Worm (Caenorhabditis elegans) whole organism, L3 larva: Measurements from ENCODE around the gene rpap-2.

Source experiments
- R02D3.7 ChIP-seq: fragments of 150-350 bp; optimal IDR thresholded peaks from 2 replicates; lab custom pipeline; 2014; ENCODE audit warnings: missing biosample characterization, missing genetic modification characterization
- ZK546.5 ChIP-seq: sonication (generic microtip); optimal IDR thresholded peaks from 2 replicates; lab custom pipeline; 2017; ENCODE audit warnings: missing biosample characterization, missing genetic modification characterization
- aly-2 ChIP-seq: fragments of 150-350 bp; optimal IDR thresholded peaks from 2 replicates; lab custom pipeline; 2014; ENCODE audit warnings: missing biosample characterization, missing genetic modification characterization
- ama-1 ChIP-seq: fragments of 150-350 bp; optimal IDR thresholded peaks from 2 replicates; lab custom pipeline; 2018
- ceh-16 ChIP-seq: sonication (generic microtip); optimal IDR thresholded peaks from 2 replicates; lab custom pipeline; 2017; ENCODE audit warnings: missing biosample characterization, missing genetic modification characterization
- ceh-28 ChIP-seq: fragments of 150-350 bp; optimal IDR thresholded peaks from 2 replicates; lab custom pipeline; 2014; ENCODE audit warnings: missing biosample characterization, missing genetic modification reagents, missing genetic modification characterization
- ceh-82 ChIP-seq: fragments of 150-350 bp; optimal IDR thresholded peaks from 2 replicates; lab custom pipeline; 2014; ENCODE audit warnings: missing biosample characterization, missing genetic modification characterization
- ceh-9 ChIP-seq: sonication (generic microtip); optimal IDR thresholded peaks from 2 replicates; lab custom pipeline; 2018; ENCODE audit warnings: missing biosample characterization, missing genetic modification characterization
- daf-12 ChIP-seq: fragments of 150-350 bp; optimal IDR thresholded peaks from 2 replicates; lab custom pipeline; 2014; ENCODE audit warnings: missing biosample characterization, missing genetic modification reagents, missing genetic modification characterization
- egl-27 ChIP-seq: sonication (generic microtip); optimal IDR thresholded peaks from 4 replicates; lab custom pipeline; 2017; ENCODE audit warnings: missing biosample characterization, missing genetic modification reagents, missing genetic modification characterization
- egl-5 ChIP-seq: fragments of 150-350 bp; optimal IDR thresholded peaks from 2 replicates; lab custom pipeline; 2017; ENCODE audit warnings: missing biosample characterization, missing genetic modification reagents, missing genetic modification characterization, inconsistent platforms
- elt-1 ChIP-seq: fragments of 150-350 bp; optimal IDR thresholded peaks from 2 replicates; lab custom pipeline; 2014; ENCODE audit warnings: missing biosample characterization, missing genetic modification characterization
- elt-2 ChIP-seq: sonication (generic microtip); optimal IDR thresholded peaks from 2 replicates; lab custom pipeline; 2016; ENCODE audit warnings: missing genetic modification reagents, mild to moderate bottlenecking, missing genetic modification characterization, missing compliant biosample characterization
- elt-3 ChIP-seq, 3 experiments: fragments of 150-350 bp in 1 of 3; sonication (generic microtip) in 2 of 3; optimal IDR thresholded peaks; 2 replicates in 2 of 3; 4 replicates in 1 of 3; lab custom pipeline; 2014 to 2017; ENCODE audit warnings: missing biosample characterization in 3 of 3, missing genetic modification characterization in 3 of 3
- eor-1 ChIP-seq, 2 experiments: fragments of 150-350 bp; optimal IDR thresholded peaks; 2 replicates each; lab custom pipeline; 2014 to 2018; ENCODE audit warnings: missing biosample characterization in 2 of 2, missing genetic modification characterization in 2 of 2
- fkh-10 ChIP-seq: sonication (generic microtip); optimal IDR thresholded peaks from 2 replicates; lab custom pipeline; 2017; ENCODE audit warnings: missing biosample characterization, missing genetic modification reagents, missing genetic modification characterization
- fkh-2 ChIP-seq: fragments of 150-350 bp; optimal IDR thresholded peaks from 2 replicates; lab custom pipeline; 2014; ENCODE audit warnings: missing biosample characterization, missing genetic modification reagents, missing genetic modification characterization
- hmg-11 ChIP-seq: sonication (generic microtip); optimal IDR thresholded peaks from 2 replicates; lab custom pipeline; 2016; ENCODE audit warnings: missing genetic modification characterization, missing compliant biosample characterization
- jun-1 ChIP-seq: fragments of 150-350 bp; optimal IDR thresholded peaks from 2 replicates; lab custom pipeline; 2014; ENCODE audit warnings: missing biosample characterization, missing genetic modification reagents, missing genetic modification characterization
- lin-15B ChIP-seq: fragments of 150-350 bp; optimal IDR thresholded peaks from 2 replicates; lab custom pipeline; 2014; ENCODE audit warnings: missing biosample characterization, missing genetic modification characterization
- lin-39 ChIP-seq: fragments of 150-350 bp; optimal IDR thresholded peaks from 2 replicates; lab custom pipeline; 2018; ENCODE audit warnings: missing biosample characterization, missing genetic modification reagents, missing genetic modification characterization
- lsy-12 ChIP-seq: sonication (generic microtip); optimal IDR thresholded peaks from 2 replicates; lab custom pipeline; 2016; ENCODE audit warnings: mild to moderate bottlenecking, missing genetic modification characterization, missing compliant biosample characterization
- mdl-1 ChIP-seq: fragments of 150-350 bp; optimal IDR thresholded peaks from 2 replicates; lab custom pipeline; 2014; ENCODE audit warnings: missing biosample characterization, missing genetic modification characterization
- mml-1 ChIP-seq: fragments of 150-350 bp; sonication (generic microtip); optimal IDR thresholded peaks from 3 replicates; lab custom pipeline; 2014; ENCODE audit warnings: missing biosample characterization, missing genetic modification characterization
- nfya-1 ChIP-seq: sonication (generic microtip); optimal IDR thresholded peaks from 2 replicates; lab custom pipeline; 2017; ENCODE audit warnings: missing genetic modification characterization, mild to moderate bottlenecking, missing compliant biosample characterization, antibody characterized with exemption, moderate library complexity; ENCODE audit not compliant: insufficient read depth
- nhr-11 ChIP-seq: fragments of 150-350 bp; optimal IDR thresholded peaks from 2 replicates; lab custom pipeline; 2014; ENCODE audit warnings: missing biosample characterization, missing genetic modification characterization
- nhr-12 ChIP-seq: fragments of 150-350 bp; optimal IDR thresholded peaks from 2 replicates; lab custom pipeline; 2014; ENCODE audit warnings: missing biosample characterization, missing genetic modification characterization
- nhr-23 ChIP-seq: fragments of 150-350 bp; optimal IDR thresholded peaks from 2 replicates; lab custom pipeline; 2014; ENCODE audit warnings: missing biosample characterization, missing genetic modification reagents, missing genetic modification characterization
- nhr-237 ChIP-seq: fragments of 150-350 bp; optimal IDR thresholded peaks from 2 replicates; lab custom pipeline; 2014; ENCODE audit warnings: missing biosample characterization, missing genetic modification characterization
- nhr-25 ChIP-seq: sonication (generic microtip); optimal IDR thresholded peaks from 2 replicates; lab custom pipeline; 2017; ENCODE audit warnings: missing biosample characterization, missing genetic modification characterization
- nhr-28 ChIP-seq: fragments of 150-350 bp; optimal IDR thresholded peaks from 2 replicates; lab custom pipeline; 2014; ENCODE audit warnings: missing biosample characterization, missing genetic modification characterization
- nhr-43 ChIP-seq: sonication (generic microtip); optimal IDR thresholded peaks from 2 replicates; lab custom pipeline; 2016; ENCODE audit warnings: mild to moderate bottlenecking, missing genetic modification characterization, missing compliant biosample characterization; ENCODE audit not compliant: poor library complexity, severe bottlenecking
- nhr-67 ChIP-seq: fragments of 150-350 bp; optimal IDR thresholded peaks from 2 replicates; lab custom pipeline; 2014; ENCODE audit warnings: missing biosample characterization, missing genetic modification characterization
- nhr-76 ChIP-seq: fragments of 150-350 bp; sonication (generic microtip); optimal IDR thresholded peaks from 5 replicates; lab custom pipeline; 2014; ENCODE audit warnings: missing biosample characterization, missing genetic modification characterization
- nhr-77 ChIP-seq: fragments of 150-350 bp; optimal IDR thresholded peaks from 2 replicates; lab custom pipeline; 2014; ENCODE audit warnings: missing biosample characterization, missing genetic modification characterization
- pha-4 ChIP-seq: fragments of 150-350 bp; optimal IDR thresholded peaks from 2 replicates; lab custom pipeline; 2014; ENCODE audit warnings: missing biosample characterization, missing genetic modification reagents, missing genetic modification characterization
- sea-2 ChIP-seq: fragments of 150-350 bp; sonication (generic microtip); optimal IDR thresholded peaks from 4 replicates; lab custom pipeline; 2014; ENCODE audit warnings: missing biosample characterization, missing genetic modification reagents, missing genetic modification characterization
- skn-1 ChIP-seq: fragments of 150-350 bp; optimal IDR thresholded peaks from 2 replicates; lab custom pipeline; 2014; ENCODE audit warnings: missing biosample characterization, missing genetic modification characterization
- snpc-4 ChIP-seq: fragments of 150-350 bp; optimal IDR thresholded peaks from 2 replicates; lab custom pipeline; 2014; ENCODE audit warnings: missing biosample characterization, missing genetic modification characterization
- tbx-2 ChIP-seq: sonication (generic microtip); optimal IDR thresholded peaks from 2 replicates; lab custom pipeline; 2016; ENCODE audit warnings: mild to moderate bottlenecking, missing genetic modification characterization, missing compliant biosample characterization
- unc-39 ChIP-seq: sonication (generic microtip); optimal IDR thresholded peaks from 4 replicates; lab custom pipeline; 2017; ENCODE audit warnings: missing biosample characterization, missing genetic modification characterization
- zag-1 ChIP-seq: fragments of 150-350 bp; optimal IDR thresholded peaks from 2 replicates; lab custom pipeline; 2014; ENCODE audit warnings: missing biosample characterization, missing genetic modification characterization
- ztf-11 ChIP-seq: fragments of 150-350 bp; optimal IDR thresholded peaks from 2 replicates; lab custom pipeline; 2014; ENCODE audit warnings: missing biosample characterization, missing genetic modification characterization

rpap-2 gene

DNA sequence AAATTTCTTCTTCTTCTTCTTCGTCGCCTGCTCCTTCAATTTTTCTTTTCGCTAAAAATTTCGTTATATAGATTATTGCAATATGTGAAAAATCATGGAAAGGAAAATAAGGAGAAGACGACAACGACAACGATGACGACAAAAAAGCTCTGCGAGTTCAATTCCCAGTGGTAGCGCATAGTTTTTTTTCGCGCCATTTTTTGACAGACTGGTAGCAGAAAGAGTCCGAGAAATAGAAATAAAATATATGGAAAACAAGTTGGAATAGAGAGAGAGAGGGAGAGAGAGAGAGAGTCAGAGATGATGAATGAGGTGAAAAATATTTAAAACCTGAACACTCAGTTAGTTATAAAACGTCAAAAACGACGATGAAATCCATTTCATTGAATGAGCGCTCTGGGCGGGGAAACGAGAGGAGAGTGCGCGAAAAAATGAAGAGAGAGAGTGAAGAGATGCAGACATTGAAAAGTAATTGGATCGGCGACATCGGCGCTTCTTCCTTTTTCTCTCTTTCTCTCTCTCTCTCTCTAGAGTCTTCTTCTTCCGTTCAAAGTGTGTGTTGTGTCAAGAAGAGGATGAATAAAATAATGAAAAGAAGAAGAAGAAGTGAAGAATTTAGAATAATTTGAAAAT lies 14.2 kb downstream of the rpap-2 start, which contains the start of gene pde-2:
Gene pde-2, minus strand, starts transcription at position 51 of the 633 bp plus-strand sequence.
- peak; percentile 23 for TF ChIP-seq snpc-4 (tag; lab: Kevin White, UChicago)
- peak; percentile 15 for TF ChIP-seq lsy-12 (tag; lab: Kevin White, UChicago)
- TF ChIP-seq nhr-25 = peak; percentile 38
- TF ChIP-seq daf-12 (tag; lab: Kevin White, UChicago) = no peak
- TF ChIP-seq nhr-23 (tag; lab: Kevin White, UChicago) = peak; percentile 25
- TF ChIP-seq nhr-43 (tag; lab: Kevin White, UChicago) = peak; percentile 46
- peak; percentile 67 for TF ChIP-seq ama-1
- TF ChIP-seq tbx-2 (tag; lab: Kevin White, UChicago) = peak; percentile 34
- TF ChIP-seq fkh-10 (GFP tag; lab: Kevin White, UChicago) = peak; percentile 78
- peak; percentile 79 for TF ChIP-seq nfya-1 (tag; lab: Kevin White, UChicago)
- TF ChIP-seq pha-4 (tag; lab: Kevin White, UChicago) = peak; percentile 61
- peak; percentile 7 for TF ChIP-seq ceh-28
- peak; percentile 31 for TF ChIP-seq lin-15B (tag; lab: Kevin White, UChicago)
- peak; percentile 70 for TF ChIP-seq hmg-11 (tag; lab: Kevin White, UChicago)
- peak; percentile 18 for TF ChIP-seq egl-5 (tag; lab: Kevin White, UChicago)
- no peak for TF ChIP-seq fkh-2 (tag; lab: Kevin White, UChicago)
- no peak for TF ChIP-seq sea-2
- TF ChIP-seq ZK546.5 (tag; lab: Kevin White, UChicago) = no peak

DNA sequence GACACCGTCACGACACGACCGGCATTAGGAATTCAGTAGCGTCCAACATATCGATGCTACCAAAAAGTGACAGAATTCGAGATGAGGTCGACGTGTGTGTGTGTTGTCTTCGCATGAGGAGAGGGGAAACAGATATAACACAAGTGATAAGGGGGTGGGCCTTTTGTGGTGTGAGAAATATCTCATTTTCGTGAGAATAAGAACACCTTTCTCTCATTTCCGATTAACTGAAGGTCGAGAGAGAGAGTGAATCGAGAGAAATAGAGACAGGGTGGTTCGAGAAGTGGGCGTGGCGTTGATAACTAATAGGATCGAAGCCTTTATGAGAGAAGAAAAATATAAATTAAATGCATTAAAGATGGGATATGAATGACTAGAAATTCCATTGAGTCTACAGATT lies 15.4 kb downstream of the rpap-2 start:
- TF ChIP-seq ceh-16 (tag; lab: Kevin White, UChicago) (no peak), eor-1 (tag; optimal IDR thresholded peaks at IDR 0.05; lab: Kevin White, UChicago) (no peak), tbx-2 (tag; lab: Kevin White, UChicago) (no peak), ZK546.5 (tag; lab: Kevin White, UChicago) (no peak), zag-1 (no peak), lin-39 (tag; lab: Kevin White, UChicago) (peak; percentile 25), nhr-23 (tag; lab: Kevin White, UChicago) (peak; percentile 36), snpc-4 (tag; lab: Kevin White, UChicago) (no peak), nhr-237 (tag; lab: Kevin White, UChicago) (no peak), nhr-28 (tag; lab: Kevin White, UChicago) (no peak), ama-1 (peak; percentile 32), nhr-43 (tag; lab: Kevin White, UChicago) (peak; percentile 16), lin-15B (tag; lab: Kevin White, UChicago) (no peak), ceh-9 (tag; lab: Kevin White, UChicago) (no peak), elt-1 (tag; lab: Kevin White, UChicago) (no peak), nhr-25 (peak; percentile 69), elt-3 (tag; optimal IDR thresholded peaks at IDR 0.05; lab: Kevin White, UChicago) (no peak)

DNA sequence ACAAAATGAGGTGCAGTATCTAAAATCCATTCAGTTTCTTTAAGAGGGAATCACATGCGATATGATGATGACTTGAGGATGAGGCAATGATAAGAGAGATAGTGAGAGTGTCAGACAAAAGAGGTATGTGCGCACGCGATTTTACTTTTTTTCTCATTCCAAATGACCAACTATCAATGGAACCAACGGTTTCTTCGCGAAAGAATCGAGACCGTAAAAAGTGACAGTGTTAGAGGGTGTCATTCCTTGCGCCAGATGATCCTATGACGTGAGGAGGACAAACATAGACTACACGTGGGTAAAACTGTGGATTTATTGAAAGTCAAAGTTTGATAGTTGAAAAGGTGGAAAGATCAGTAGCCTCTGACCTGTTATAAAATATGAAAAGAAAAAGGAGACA lies 16.0 kb downstream of the rpap-2 start:
- TF ChIP-seq nhr-76 (tag; lab: Kevin White, UChicago) (no peak), egl-27 (tag; lab: Kevin White, UChicago) (no peak), nhr-12 (tag; lab: Kevin White, UChicago) (no peak), ceh-9 (tag; lab: Kevin White, UChicago) (no peak), ztf-11 (tag; lab: Kevin White, UChicago) (no peak), mdl-1 (tag; lab: Kevin White, UChicago) (no peak), lsy-12 (tag; lab: Kevin White, UChicago) (no peak), ceh-82 (tag; lab: Kevin White, UChicago) (no peak), ZK546.5 (tag; lab: Kevin White, UChicago) (no peak), hmg-11 (tag; lab: Kevin White, UChicago) (no peak), eor-1 (tag; optimal IDR thresholded peaks at IDR 0.05; lab: Kevin White, UChicago) (no peak), nhr-67 (tag; lab: Kevin White, UChicago) (no peak), elt-2 (tag; lab: Kevin White, UChicago) (peak; percentile 1), ceh-28 (no peak), elt-3 (tag; optimal IDR thresholded peaks at IDR 0.05; lab: Kevin White, UChicago) (peak in 2 of 3 experiments; percentile 36 to 84), lin-39 (tag; lab: Kevin White, UChicago) (no peak), egl-5 (tag; lab: Kevin White, UChicago) (no peak), pha-4 (tag; lab: Kevin White, UChicago) (no peak), nhr-11 (tag; lab: Kevin White, UChicago) (no peak), nhr-23 (tag; lab: Kevin White, UChicago) (peak; percentile 67), nhr-43 (tag; lab: Kevin White, UChicago) (peak; percentile 48), aly-2 (no peak), mml-1 (tag; lab: Kevin White, UChicago) (no peak), tbx-2 (tag; lab: Kevin White, UChicago) (no peak), ama-1 (peak; percentile 59), nhr-237 (tag; lab: Kevin White, UChicago) (no peak), jun-1 (tag; lab: Kevin White, UChicago) (peak; percentile 35), lin-15B (tag; lab: Kevin White, UChicago) (no peak), daf-12 (tag; lab: Kevin White, UChicago) (no peak), unc-39 (tag; lab: Kevin White, UChicago) (no peak), nfya-1 (tag; lab: Kevin White, UChicago) (no peak), fkh-10 (GFP tag; lab: Kevin White, UChicago) (no peak), nhr-77 (tag; lab: Kevin White, UChicago) (no peak), nhr-28 (tag; lab: Kevin White, UChicago) (no peak), elt-1 (tag; lab: Kevin White, UChicago) (no peak), nhr-25 (no peak), R02D3.7 (tag; lab: Kevin White, UChicago) (no peak), skn-1 (tag; lab: Kevin White, UChicago) (peak; percentile 48), zag-1 (no peak), snpc-4 (tag; lab: Kevin White, UChicago) (no peak)
